Fruit fly (Drosophila melanogaster) Kc167 (cell line): ENCODE measurements around the gene Rcd5.

Experiments
- Myc ChIP-seq: fragments of >200 bp; optimal IDR thresholded peaks from 2 replicates; lab custom pipeline; 2017; ENCODE audit warnings: missing external identifiers
- Sin3A ChIP-seq: fragments of >200 bp; optimal IDR thresholded peaks from 2 replicates; lab custom pipeline; 2018; ENCODE audit warnings: missing external identifiers
- h ChIP-seq: fragments of >200 bp; optimal IDR thresholded peaks from 3 replicates; lab custom pipeline; 2018; ENCODE audit warnings: missing external identifiers
- insv ChIP-seq: fragments of >200 bp; optimal IDR thresholded peaks from 3 replicates; lab custom pipeline; 2018; ENCODE audit warnings: missing external identifiers
- psq ChIP-seq: fragments of >200 bp; optimal IDR thresholded peaks from 2 replicates; lab custom pipeline; 2017; ENCODE audit warnings: missing external identifiers
- ttk ChIP-seq: sonication (Bioruptor generic); optimal IDR thresholded peaks from 2 replicates; lab custom pipeline; 2017; ENCODE audit warnings: missing external identifiers

DNA sequence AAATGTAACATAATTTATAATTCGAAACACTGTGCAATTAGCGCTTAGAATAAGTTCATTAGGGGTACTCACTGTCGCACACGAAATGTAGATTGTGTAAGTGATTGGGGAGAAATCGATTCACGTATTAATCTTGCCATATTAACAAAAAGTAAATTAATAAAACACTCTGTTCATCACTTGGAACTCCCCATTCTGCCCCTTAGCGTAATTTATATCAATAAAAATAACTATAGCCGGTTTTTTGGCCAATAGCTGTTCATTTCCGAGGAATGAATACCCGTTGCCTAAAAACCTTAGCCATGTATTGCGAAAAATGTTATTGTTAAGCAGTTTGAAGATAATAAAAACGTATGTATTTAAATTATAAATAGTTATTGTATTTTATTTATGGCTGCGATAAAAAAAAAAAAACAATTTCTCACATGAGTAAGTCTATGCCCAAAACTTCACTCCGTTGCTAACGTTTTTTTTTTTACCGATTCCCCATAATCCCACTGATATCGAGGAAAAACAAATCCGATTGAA, 19.0 kb downstream of the Rcd5 start, which contains the start of gene Ugt305A1:
- TF ChIP-seq psq = no peak
- TF ChIP-seq h (lab: Kevin White, UChicago) = no peak
- TF ChIP-seq Myc = no peak
- no peak for TF ChIP-seq insv (lab: Kevin White, UChicago)
- no peak for TF ChIP-seq Sin3A (lab: Kevin White, UChicago)
- TF ChIP-seq ttk (lab: Kevin White, UChicago) = no peak
